Worm (Caenorhabditis elegans) whole organism, L4 larva: ENCODE results near the gene K02A2.5.

ENCODE experiments used
- gei-8 ChIP-seq: fragments of 200-800 bp; sonication (Bioruptor generic); optimal IDR thresholded peaks from 2 replicates; lab custom pipeline; 2018; ENCODE audit warnings: mild to moderate bottlenecking, missing genetic modification characterization, missing compliant biosample characterization
- nhr-11 ChIP-seq: fragments of 150-350 bp; optimal IDR thresholded peaks from 2 replicates; lab custom pipeline; 2014; ENCODE audit warnings: missing biosample characterization, missing genetic modification characterization
- nhr-111 ChIP-seq: fragments of 200-800 bp; sonication (Bioruptor generic); optimal IDR thresholded peaks from 2 replicates; lab custom pipeline; 2018; ENCODE audit warnings: mild to moderate bottlenecking, missing genetic modification characterization, missing compliant biosample characterization
- nhr-76 ChIP-seq: fragments of 150-350 bp; optimal IDR thresholded peaks from 2 replicates; lab custom pipeline; 2014; ENCODE audit warnings: missing biosample characterization, missing genetic modification characterization

ce11 chrII:7397273-7397840, 14.5 kb downstream of the K02A2.5 start:
- TF ChIP-seq nhr-76 (tag; lab: Kevin White, UChicago) (no peak), nhr-11 (tag; lab: Kevin White, UChicago) (no peak), nhr-111 (GFP tag; lab: Kevin White, UChicago) (no peak), gei-8 (GFP tag; lab: Kevin White, UChicago) (no peak)
